Worm (Caenorhabditis elegans): ENCODE measurements around the gene arl-5.

ce11 chrIII:9802045-9802444, 21.0 kb upstream of the arl-5 start:
- TF ChIP-seq Y22D7AL.16 (tag; optimal IDR thresholded peaks at IDR 0.05) (no peak), hlh-6 (tag; optimal IDR thresholded peaks at IDR 0.05) (no peak), pqm-1 (tag; optimal IDR thresholded peaks at IDR 0.05) (no peak), unc-42 (tag; optimal IDR thresholded peaks at IDR 0.05) (no peak), zip-5 (tag; optimal IDR thresholded peaks at IDR 0.05) (no peak), ceh-14 (tag; optimal IDR thresholded peaks at IDR 0.05) (no peak), fkh-10 (GFP tag; optimal IDR thresholded peaks at IDR 0.05) (no peak), eyg-1 (tag; optimal IDR thresholded peaks at IDR 0.05) (no peak), sox-4 (tag; optimal IDR thresholded peaks at IDR 0.05) (no peak), pag-3 (tag; optimal IDR thresholded peaks at IDR 0.05; ENCODE audit: borderline replicate concordance) (no peak), unc-55 (GFP tag; optimal IDR thresholded peaks at IDR 0.05) (no peak)

Data from whole organism, late embryonic.